Worm (Caenorhabditis elegans): ENCODE measurements around the gene imp-3.

ce11 chrIV:7812709-7813108 lies 23.3 kb upstream of the imp-3 start, which contains the start of gene zgpa-1:
- TF ChIP-seq lir-3 (tag; optimal IDR thresholded peaks at IDR 0.05; ENCODE audit: poor library complexity) (no peak), tbx-2 (tag; optimal IDR thresholded peaks at IDR 0.05) (no peak), C16A3.4 (tag; optimal IDR thresholded peaks at IDR 0.05) (no peak), ama-1 (optimal IDR thresholded peaks at IDR 0.05) (no peak), elt-2 (tag; optimal IDR thresholded peaks at IDR 0.05) (no peak), egl-27 (tag; optimal IDR thresholded peaks at IDR 0.05) (no peak)
